Worm (Caenorhabditis elegans) whole organism, midembryonic: ENCODE measurements around the gene abcx-1.

ENCODE experiments used
- T22C8.4 ChIP-seq: fragments of 200-800 bp; sonication (Bioruptor generic); IDR thresholded peaks from 2 replicates; pipeline ENCODE4 v1.3.6; 2022; ENCODE audit warnings: missing genetic modification characterization, missing compliant biosample characterization
- cog-1 ChIP-seq: sonication (generic microtip); optimal IDR thresholded peaks from 2 replicates; lab custom pipeline; 2016; ENCODE audit warnings: missing genetic modification characterization, missing compliant biosample characterization
- flt-1 ChIP-seq: fragments of 200-800 bp; sonication (Bioruptor generic); IDR thresholded peaks from 2 replicates; pipeline ENCODE4 v1.3.6; 2022; ENCODE audit warnings: missing genetic modification characterization, missing compliant biosample characterization
- klf-2 ChIP-seq: fragments of 200-800 bp; sonication (Bioruptor generic); conservative IDR thresholded peaks from 2 replicates; pipeline ENCODE4 v1.3.6; 2022; ENCODE audit warnings: missing genetic modification reagents, missing genetic modification characterization, missing compliant biosample characterization
- med-1 ChIP-seq: sonication (generic microtip); optimal IDR thresholded peaks from 2 replicates; lab custom pipeline; 2017; ENCODE audit warnings: missing genetic modification characterization, mild to moderate bottlenecking, missing compliant biosample characterization, antibody characterized with exemption, missing genetic modification reagents; ENCODE audit not compliant: insufficient read depth
- ref-1 ChIP-seq: fragments of 200-800 bp; sonication (Bioruptor generic); conservative IDR thresholded peaks from 2 replicates; pipeline ENCODE4 v1.3.6; 2022; ENCODE audit warnings: missing genetic modification reagents, missing genetic modification characterization, missing compliant biosample characterization
- tab-1 ChIP-seq: fragments of 200-800 bp; sonication (Bioruptor generic); IDR thresholded peaks from 2 replicates; pipeline ENCODE4 v1.3.6; 2022; ENCODE audit warnings: missing genetic modification characterization, missing compliant biosample characterization
- ztf-23 ChIP-seq: fragments of 200-800 bp; sonication (Bioruptor generic); IDR thresholded peaks from 2 replicates; pipeline ENCODE4 v1.3.6; 2022; ENCODE audit warnings: missing genetic modification reagents, missing genetic modification characterization, missing compliant biosample characterization
- ztf-29 ChIP-seq: fragments of 200-800 bp; sonication (Bioruptor generic); IDR thresholded peaks from 2 replicates; pipeline ENCODE4 v1.3.6; 2022; ENCODE audit warnings: missing genetic modification reagents, missing genetic modification characterization, missing compliant biosample characterization

DNA sequence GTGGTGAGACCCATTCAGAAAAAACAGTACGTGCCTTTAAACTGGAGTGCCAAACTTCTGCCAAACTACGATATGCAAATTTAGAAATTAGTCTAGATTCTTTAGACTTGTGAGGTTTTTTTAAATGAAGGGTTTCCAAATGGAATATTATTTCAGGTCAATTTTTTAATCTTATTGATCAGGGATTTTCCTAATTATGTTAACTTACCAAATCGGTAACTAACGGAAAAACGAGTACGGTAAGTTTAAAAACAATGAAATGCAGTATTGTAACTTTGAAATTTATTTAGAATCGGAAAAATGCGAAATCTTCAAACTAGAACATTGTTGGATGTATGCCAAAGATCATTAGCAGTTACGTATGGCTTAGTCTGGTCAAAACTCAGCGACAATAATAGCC lies 15.7 kb upstream of the abcx-1 start, which contains the start of gene C56E6.7:
- TF ChIP-seq flt-1 (GFP tag; lab: Robert Waterston, UW) (no peak), med-1 (GFP tag; lab: Kevin White, UChicago) (no peak), klf-2 (GFP tag; lab: Robert Waterston, UW) (no peak), cog-1 (tag; lab: Kevin White, UChicago) (no peak), tab-1 (GFP tag; lab: Robert Waterston, UW) (no peak), ztf-29 (GFP tag; lab: Robert Waterston, UW) (no peak), ref-1 (GFP tag; lab: Robert Waterston, UW) (no peak), ztf-23 (GFP tag; lab: Robert Waterston, UW) (no peak), T22C8.4 (GFP tag; lab: Robert Waterston, UW) (no peak)
